Worm (Caenorhabditis elegans) whole organism, mixed stage, embryonic: ENCODE measurements around the gene C16C8.9.

ENCODE experiments used
- M03D4.4 ChIP-seq: sonication (generic microtip); optimal IDR thresholded peaks from 2 replicates; lab custom pipeline; 2017; ENCODE audit warnings: mild to moderate bottlenecking, missing genetic modification characterization, missing compliant biosample characterization
- bed-3 ChIP-seq: fragments of 200-800 bp; sonication (Bioruptor generic); optimal IDR thresholded peaks from 3 replicates; lab custom pipeline; 2018; ENCODE audit warnings: mild to moderate bottlenecking, missing genetic modification characterization, moderate library complexity, missing compliant biosample characterization
- blmp-1 ChIP-seq: fragments of 150-350 bp; optimal IDR thresholded peaks from 2 replicates; lab custom pipeline; 2014; ENCODE audit warnings: missing biosample characterization, missing genetic modification characterization
- ceh-39 ChIP-seq: fragments of 150-350 bp; optimal IDR thresholded peaks from 2 replicates; lab custom pipeline; 2014; ENCODE audit warnings: missing biosample characterization, missing genetic modification characterization
- ceh-43 ChIP-seq: fragments of 200-800 bp; sonication (Bioruptor generic); optimal IDR thresholded peaks from 2 replicates; lab custom pipeline; 2018; ENCODE audit warnings: mild to moderate bottlenecking, missing genetic modification characterization, moderate library complexity, missing compliant biosample characterization
- ceh-83 ChIP-seq: fragments of 200-800 bp; sonication (Bioruptor generic); optimal IDR thresholded peaks from 2 replicates; lab custom pipeline; 2018; ENCODE audit warnings: mild to moderate bottlenecking, missing genetic modification characterization, missing compliant biosample characterization
- ces-1 ChIP-seq: fragments of 150-350 bp; optimal IDR thresholded peaks from 2 replicates; lab custom pipeline; 2014; ENCODE audit warnings: missing biosample characterization, missing genetic modification reagents, missing genetic modification characterization
- cnd-1 ChIP-seq: fragments of 200-800 bp; sonication (Bioruptor generic); optimal IDR thresholded peaks from 2 replicates; lab custom pipeline; 2018; ENCODE audit warnings: mild to moderate bottlenecking, missing genetic modification characterization, missing compliant biosample characterization
- drap-1 ChIP-seq: fragments of 200-800 bp; sonication (Bioruptor generic); optimal IDR thresholded peaks from 3 replicates; lab custom pipeline; 2018; ENCODE audit warnings: mild to moderate bottlenecking, missing genetic modification characterization, missing compliant biosample characterization
- elt-1 ChIP-seq: sonication (generic microtip); optimal IDR thresholded peaks from 2 replicates; lab custom pipeline; 2017; ENCODE audit warnings: missing genetic modification characterization, mild to moderate bottlenecking, missing compliant biosample characterization, antibody characterized with exemption, moderate library complexity, borderline replicate concordance; ENCODE audit not compliant: insufficient read depth
- elt-3 ChIP-seq: fragments of 150-350 bp; optimal IDR thresholded peaks from 2 replicates; lab custom pipeline; 2014; ENCODE audit warnings: missing biosample characterization, missing genetic modification characterization
- flh-1 ChIP-seq: fragments of 200-800 bp; sonication (Bioruptor generic); optimal IDR thresholded peaks from 2 replicates; lab custom pipeline; 2018; ENCODE audit warnings: mild to moderate bottlenecking, missing genetic modification characterization, moderate library complexity, missing compliant biosample characterization
- ham-2 ChIP-seq: fragments of 200-800 bp; sonication (Bioruptor generic); optimal IDR thresholded peaks from 2 replicates; lab custom pipeline; 2018; ENCODE audit warnings: mild to moderate bottlenecking, missing genetic modification characterization, missing compliant biosample characterization
- hlh-1 ChIP-seq: fragments of 150-350 bp; optimal IDR thresholded peaks from 2 replicates; lab custom pipeline; 2014; ENCODE audit warnings: missing biosample characterization, missing genetic modification reagents, missing genetic modification characterization
- lin-13 ChIP-seq: fragments of 150-350 bp; optimal IDR thresholded peaks from 2 replicates; lab custom pipeline; 2014; ENCODE audit warnings: missing biosample characterization, missing genetic modification characterization
- lin-32 ChIP-seq: fragments of 200-800 bp; sonication (Bioruptor generic); optimal IDR thresholded peaks from 2 replicates; lab custom pipeline; 2018; ENCODE audit warnings: mild to moderate bottlenecking, missing genetic modification characterization, missing compliant biosample characterization
- lsy-2 ChIP-seq: fragments of 150-350 bp; optimal IDR thresholded peaks from 2 replicates; lab custom pipeline; 2014; ENCODE audit warnings: missing biosample characterization, missing genetic modification characterization
- mab-5 ChIP-seq: fragments of 150-350 bp; optimal IDR thresholded peaks from 2 replicates; lab custom pipeline; 2014; ENCODE audit warnings: missing biosample characterization, missing genetic modification characterization
- mls-2 ChIP-seq: sonication (generic microtip); optimal IDR thresholded peaks from 2 replicates; lab custom pipeline; 2016; ENCODE audit warnings: mild to moderate bottlenecking, missing genetic modification characterization, moderate library complexity, missing compliant biosample characterization
- nhr-2 ChIP-seq: fragments of 150-350 bp; optimal IDR thresholded peaks from 2 replicates; lab custom pipeline; 2014; ENCODE audit warnings: missing biosample characterization, missing genetic modification characterization
- nhr-237 ChIP-seq: fragments of 150-350 bp; optimal IDR thresholded peaks from 2 replicates; lab custom pipeline; 2014; ENCODE audit warnings: missing biosample characterization, missing genetic modification characterization
- nhr-28 ChIP-seq: fragments of 150-350 bp; optimal IDR thresholded peaks from 2 replicates; lab custom pipeline; 2014; ENCODE audit warnings: missing biosample characterization, missing genetic modification characterization
- nhr-76 ChIP-seq: sonication (generic microtip); optimal IDR thresholded peaks from 2 replicates; lab custom pipeline; 2017; ENCODE audit warnings: missing biosample characterization, missing genetic modification characterization
- pha-4 ChIP-seq: fragments of 150-350 bp; optimal IDR thresholded peaks from 2 replicates; lab custom pipeline; 2018; ENCODE audit warnings: missing biosample characterization, missing genetic modification reagents, missing genetic modification characterization
- sem-2 ChIP-seq: fragments of 200-800 bp; sonication (Bioruptor generic); optimal IDR thresholded peaks from 2 replicates; lab custom pipeline; 2018; ENCODE audit warnings: mild to moderate bottlenecking, missing genetic modification characterization, missing compliant biosample characterization
- sptf-1 ChIP-seq: sonication (generic microtip); optimal IDR thresholded peaks from 2 replicates; lab custom pipeline; 2017; ENCODE audit warnings: mild to moderate bottlenecking, missing genetic modification characterization, moderate library complexity, missing compliant biosample characterization
- tbx-8 ChIP-seq: fragments of 200-800 bp; sonication (Bioruptor generic); optimal IDR thresholded peaks from 2 replicates; lab custom pipeline; 2018; ENCODE audit warnings: mild to moderate bottlenecking, missing genetic modification characterization, moderate library complexity, missing compliant biosample characterization
- unc-120 ChIP-seq: sonication (generic microtip); optimal IDR thresholded peaks from 2 replicates; lab custom pipeline; 2017; ENCODE audit warnings: missing genetic modification characterization, missing compliant biosample characterization; ENCODE audit not compliant: poor library complexity, severe bottlenecking
- zip-8 ChIP-seq: fragments of 150-350 bp; optimal IDR thresholded peaks from 2 replicates; lab custom pipeline; 2014; ENCODE audit warnings: missing biosample characterization, missing genetic modification characterization
- ztf-11 ChIP-seq: fragments of 150-350 bp; optimal IDR thresholded peaks from 2 replicates; lab custom pipeline; 2014; ENCODE audit warnings: missing biosample characterization, missing genetic modification characterization

C16C8.9 gene

DNA sequence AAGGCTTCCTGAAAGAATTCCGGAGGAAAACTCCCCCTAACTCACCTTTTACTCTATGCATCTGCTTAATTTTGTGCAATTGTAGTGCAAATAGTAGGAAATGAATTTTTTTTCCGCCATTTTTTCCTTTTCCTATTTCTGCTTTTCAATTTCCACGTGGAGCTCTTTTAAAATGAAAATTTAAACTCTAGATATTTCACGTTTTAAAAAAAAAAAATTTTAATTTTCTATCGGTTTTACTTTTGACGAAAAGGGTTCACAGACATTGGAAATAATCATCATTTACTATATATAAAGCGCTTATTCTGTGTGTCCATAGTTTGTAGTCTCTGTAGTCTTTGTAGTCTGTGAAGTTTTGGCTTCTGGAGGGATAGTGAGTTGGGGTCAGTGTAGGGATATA, 18.6 kb upstream of the C16C8.9 start, which contains the start of gene Y49F6B.8:
Y49F6B.8 (minus strand) TSS at position 101 of the 400 bp plus-strand sequence.
- TF ChIP-seq ceh-39 (tag; lab: Kevin White, UChicago) (no peak), lin-13 (tag; lab: Kevin White, UChicago) (no peak), mab-5 (tag; lab: Kevin White, UChicago) (no peak), lin-32 (no peak), nhr-28 (tag; lab: Kevin White, UChicago) (no peak), unc-120 (tag; lab: Kevin White, UChicago) (no peak), ces-1 (GFP tag; lab: Kevin White, UChicago) (no peak), sptf-1 (no peak), blmp-1 (tag; lab: Kevin White, UChicago) (no peak), M03D4.4 (tag; lab: Kevin White, UChicago) (no peak), nhr-2 (tag; lab: Kevin White, UChicago) (no peak), mls-2 (tag; lab: Kevin White, UChicago) (no peak), ham-2 (GFP tag; lab: Kevin White, UChicago) (no peak), nhr-237 (tag; lab: Kevin White, UChicago) (no peak), hlh-1 (tag; lab: Kevin White, UChicago) (no peak)
- TF ChIP-seq, all 35 proteins: peak for 0

DNA sequence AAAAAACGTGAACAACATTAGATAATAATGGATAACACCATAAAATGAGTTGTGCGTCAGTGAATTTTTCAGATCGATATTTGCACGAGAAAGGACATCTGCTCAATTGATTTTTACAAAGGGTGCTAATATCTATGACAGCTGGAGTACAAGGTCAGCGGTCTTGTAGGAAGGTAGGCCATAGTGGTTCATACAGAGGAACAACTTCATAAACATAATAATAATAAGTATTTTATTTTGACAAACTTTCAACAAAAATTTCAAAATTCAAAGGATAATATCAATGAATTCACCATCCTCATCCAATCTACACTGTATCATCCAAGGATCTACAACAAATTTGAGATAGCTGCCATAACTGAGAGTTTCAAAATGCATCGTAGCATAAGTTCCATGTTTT, 14.2 kb upstream of the C16C8.9 start, which contains the start of gene fbxb-104:
fbxb-104 (minus strand) TSS at position 101 of the 400 bp plus-strand sequence.
- TF ChIP-seq nhr-2 (tag; lab: Kevin White, UChicago) = no peak
- TF ChIP-seq tbx-8 (GFP tag; lab: Kevin White, UChicago) = no peak
- TF ChIP-seq flh-1 (GFP tag; lab: Kevin White, UChicago) = no peak
- no peak for TF ChIP-seq ces-1 (GFP tag; lab: Kevin White, UChicago)
- no peak for TF ChIP-seq mab-5 (tag; lab: Kevin White, UChicago)
- no peak for TF ChIP-seq ceh-39 (tag; lab: Kevin White, UChicago)

DNA sequence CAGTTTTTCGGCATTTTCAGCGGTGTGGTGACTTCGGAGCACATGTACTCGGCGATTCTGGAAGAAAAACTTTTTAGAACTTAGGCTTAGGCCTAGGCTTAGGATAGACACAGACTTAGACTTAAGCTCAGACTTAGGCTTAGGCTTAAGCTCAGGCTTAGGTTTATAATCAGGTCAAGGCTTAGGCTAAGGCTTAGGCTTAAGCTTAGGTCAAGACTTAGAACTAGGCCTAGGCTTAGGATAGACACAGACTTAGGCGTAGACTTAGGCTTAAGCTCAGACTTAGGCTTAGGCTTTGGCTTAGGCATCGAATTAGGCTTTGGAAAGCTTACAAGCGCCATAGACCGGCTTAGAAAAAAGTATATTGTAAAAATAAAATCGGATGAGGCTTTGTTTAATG, 13.5 kb upstream of the C16C8.9 start:
- TF ChIP-seq elt-3 (no peak), ceh-39 (tag; lab: Kevin White, UChicago) (no peak), zip-8 (tag; lab: Kevin White, UChicago) (no peak), bed-3 (no peak), sptf-1 (no peak)

DNA sequence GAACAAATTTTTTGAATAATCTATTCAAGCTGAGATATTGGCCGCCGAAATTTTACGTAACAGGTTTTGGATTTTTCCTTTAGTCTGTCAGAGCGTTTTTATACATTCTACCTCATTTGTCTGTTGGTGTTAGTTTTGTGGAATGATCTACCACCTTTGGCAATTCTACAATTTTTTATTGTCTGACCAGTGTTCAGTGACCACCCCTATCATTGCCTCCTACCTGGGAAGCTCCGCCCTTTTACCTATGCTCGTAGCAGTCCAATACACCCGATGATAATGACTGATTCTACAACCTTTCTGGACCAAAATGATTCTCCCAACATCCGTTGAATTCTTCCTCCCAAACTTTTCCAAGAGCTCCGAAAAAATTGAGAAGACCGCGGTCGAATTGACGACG, 10.7 kb upstream of the C16C8.9 start, which contains the start of gene sdz-32:
sdz-32 (plus strand) TSS at position 301 of the 400 bp plus-strand sequence.
- TF ChIP-seq sptf-1 (no peak), lin-32 (no peak), lsy-2 (tag; lab: Kevin White, UChicago) (no peak), cnd-1 (tag; lab: Kevin White, UChicago) (no peak), ceh-83 (GFP tag; lab: Kevin White, UChicago) (no peak), ham-2 (GFP tag; lab: Kevin White, UChicago) (no peak), mab-5 (tag; lab: Kevin White, UChicago) (no peak), sem-2 (no peak)

DNA sequence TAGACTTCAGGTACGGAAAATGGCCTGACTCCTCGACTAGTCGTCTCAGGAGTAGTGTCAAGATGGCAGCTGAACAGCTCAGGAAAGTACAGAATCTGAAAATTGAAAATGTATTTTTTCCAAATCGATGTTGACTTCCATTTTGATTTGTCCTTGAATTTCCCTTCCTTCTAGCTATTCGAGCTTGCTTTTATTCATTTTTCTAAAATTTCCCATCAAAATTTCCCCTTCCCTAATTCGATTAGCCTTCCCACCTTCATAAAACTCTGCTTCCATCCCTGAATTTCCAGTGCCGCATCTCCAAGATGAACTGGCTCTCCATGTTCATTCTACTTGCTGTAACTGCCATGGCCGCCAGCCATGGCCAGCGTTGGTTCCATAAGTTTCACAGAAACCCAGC, 9.8 kb upstream of the C16C8.9 start, which contains the start of gene Y49F6B.6:
Y49F6B.6 (plus strand) TSS at position 301 of the 400 bp plus-strand sequence.
- TF ChIP-seq elt-1 (tag; lab: Kevin White, UChicago) (no peak), mls-2 (tag; lab: Kevin White, UChicago) (no peak)
- TF ChIP-seq, all 35 proteins: peak for 0

DNA sequence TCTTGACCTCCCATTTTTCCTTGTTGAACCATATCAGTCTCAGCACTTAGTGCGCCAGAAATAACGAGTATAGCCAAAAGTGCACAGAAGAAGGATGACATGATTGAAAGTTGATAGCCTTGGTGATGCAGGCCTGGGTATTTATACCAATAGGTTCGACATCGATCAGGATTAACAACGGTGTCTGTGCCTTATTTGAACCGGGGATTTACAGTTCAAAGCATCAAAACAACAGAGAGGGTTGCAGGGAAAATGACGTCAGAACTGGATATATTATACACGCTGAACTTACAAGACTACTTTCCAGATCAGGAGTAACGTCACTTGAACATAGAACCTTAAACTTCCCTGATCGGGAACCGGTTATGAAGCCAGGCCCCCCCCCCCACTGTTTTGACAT, 9.3 kb upstream of the C16C8.9 start, which contains the start of gene Y49F6B.12:
Y49F6B.12 (minus strand) TSS at position 101 of the 400 bp plus-strand sequence.
- no peak for TF ChIP-seq drap-1 (GFP tag; lab: Kevin White, UChicago)
- TF ChIP-seq lin-13 (tag; lab: Kevin White, UChicago) = no peak
- TF ChIP-seq nhr-76 (tag; lab: Kevin White, UChicago) = no peak

DNA sequence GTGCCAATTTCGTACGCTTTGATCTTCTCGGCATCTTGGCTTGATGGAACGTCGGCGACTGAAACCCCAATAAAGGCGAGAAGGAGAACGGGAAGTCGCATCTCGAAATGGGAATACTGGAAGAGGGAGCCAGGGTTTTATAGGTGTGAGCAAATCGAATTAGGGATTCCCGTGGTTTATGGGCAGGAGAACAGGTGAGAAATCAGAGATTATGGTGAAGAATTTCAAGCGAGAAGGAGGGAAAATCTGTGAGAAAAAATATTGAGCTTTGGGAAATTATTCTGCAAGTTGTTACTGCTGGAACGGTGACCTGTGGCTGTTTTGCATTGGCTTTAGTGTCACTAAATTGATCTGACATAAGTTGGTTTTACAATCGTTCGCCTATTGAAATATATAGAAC, 8.6 kb upstream of the C16C8.9 start, which contains the start of gene Y49F6B.13:
Y49F6B.13 (minus strand) TSS at position 101 of the 400 bp plus-strand sequence.
- TF ChIP-seq drap-1 (GFP tag; lab: Kevin White, UChicago) (no peak), lin-32 (no peak), blmp-1 (tag; lab: Kevin White, UChicago) (no peak), elt-1 (tag; lab: Kevin White, UChicago) (no peak), elt-3 (no peak), ztf-11 (tag; lab: Kevin White, UChicago) (no peak), nhr-2 (tag; lab: Kevin White, UChicago) (no peak), pha-4 (tag; lab: Kevin White, UChicago) (no peak), ham-2 (GFP tag; lab: Kevin White, UChicago) (no peak), sptf-1 (no peak), ceh-43 (GFP tag; lab: Kevin White, UChicago) (no peak)
